Fruit fly (Drosophila melanogaster) S2 (cell line): Measurements from ENCODE around the gene Upf2.

Experiments
- CG8478 ChIP-seq: fragments of >200 bp; optimal IDR thresholded peaks from 2 replicates; lab custom pipeline; 2018
- CTCF ChIP-seq, 2 experiments: fragments of >200 bp; optimal IDR thresholded peaks; 2 replicates each; lab custom pipeline; 2018

DNA sequence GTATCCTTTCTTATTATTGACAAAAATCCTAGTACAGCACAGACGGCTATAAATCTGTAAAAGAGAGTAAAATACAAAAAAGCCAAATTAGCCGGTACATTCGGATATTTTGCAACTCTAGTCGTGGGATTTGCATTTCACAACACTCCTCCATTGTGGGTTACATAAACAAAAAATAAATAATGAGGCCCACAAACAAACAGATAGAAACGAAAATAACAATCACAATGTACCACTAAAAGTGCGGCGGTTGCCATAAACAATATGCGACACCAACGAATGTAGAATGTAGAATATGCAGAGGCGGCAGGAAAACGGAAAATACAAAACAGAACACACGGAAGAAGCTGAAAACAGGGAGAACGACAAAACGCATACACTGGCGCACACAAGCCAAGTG is 19.2 kb downstream of the Upf2 start:
- TF ChIP-seq CG8478 (lab: Kevin White, UChicago) (no peak), CTCF (optimal IDR thresholded peaks at IDR 0.05; lab: Kevin White, UChicago) (no peak)
